Fruit fly (Drosophila melanogaster): ENCODE measurements around the gene Nprl2.

The Nprl2 gene

DNA sequence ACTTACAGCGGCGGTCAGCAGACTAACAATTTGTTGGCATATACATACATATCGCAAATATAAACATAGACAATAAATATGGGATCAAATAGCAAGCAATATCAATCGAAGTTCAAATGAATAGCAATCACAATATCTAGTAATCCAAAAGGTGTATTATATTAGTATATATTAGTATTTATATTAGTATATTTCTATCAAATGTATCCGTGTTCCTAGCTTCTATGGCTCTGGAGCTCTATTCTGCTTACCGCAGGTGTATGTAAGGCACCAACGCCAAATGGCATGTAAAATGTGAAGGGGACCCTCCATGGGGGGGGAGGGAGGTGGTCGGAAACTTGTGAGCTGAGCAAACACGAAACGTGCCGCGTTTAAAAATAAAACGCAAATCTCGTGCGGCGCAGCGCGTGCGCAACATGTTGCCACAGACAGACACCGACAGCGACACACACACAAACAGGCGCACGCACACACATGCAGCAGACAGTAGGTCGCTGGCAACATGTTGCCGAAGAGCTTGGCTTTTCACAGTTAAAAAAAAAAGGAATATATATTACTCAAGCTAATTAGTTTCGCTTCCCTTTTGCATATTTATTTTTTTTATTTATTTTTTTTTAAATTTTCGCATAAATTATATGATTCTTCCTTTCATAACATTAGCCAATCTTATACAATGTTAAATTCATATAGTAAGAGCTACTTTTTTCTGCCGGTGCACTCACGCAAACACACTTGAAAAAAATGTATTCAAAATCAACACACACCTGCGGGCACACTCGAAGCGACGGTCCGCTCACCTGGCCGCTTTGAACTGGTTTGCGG, 46.5 kb upstream of the Nprl2 start (continued):
- TF ChIP-seq CG14710 (tag; optimal IDR thresholded peaks at IDR 0.05) (peak; percentile 49), nau (GFP tag; optimal IDR thresholded peaks at IDR 0.05) (no peak), Lpt (GFP tag; optimal IDR thresholded peaks at IDR 0.05) (no peak), Pdp1 (GFP tag; optimal IDR thresholded peaks at IDR 0.05) (peak; percentile 25 to 30), hbn (GFP tag; IDR thresholded peaks at IDR 0.05; ENCODE audit: partially characterized antibody) (no peak), CG11695 (GFP tag; IDR thresholded peaks at IDR 0.05) (peak; percentile 74), ranshi (GFP tag; IDR thresholded peaks at IDR 0.05) (peak; percentile 84), crol (GFP tag; IDR thresholded peaks at IDR 0.05) (peak; percentile 83), D19B (GFP tag; optimal IDR thresholded peaks at IDR 0.05) (peak; percentile 14), MESR4 (GFP tag; optimal IDR thresholded peaks at IDR 0.05) (no peak), CG13296 (GFP tag; optimal IDR thresholded peaks at IDR 0.05) (peak; percentile 36), lmd (GFP tag; IDR thresholded peaks at IDR 0.05) (peak; percentile 73), YL-1 (GFP tag; optimal IDR thresholded peaks at IDR 0.05) (no peak), Ssrp (tag; optimal IDR thresholded peaks at IDR 0.05) (peak; percentile 63), CG12155 (GFP tag; optimal IDR thresholded peaks at IDR 0.05) (peak; percentile 28), btn (GFP tag; optimal IDR thresholded peaks at IDR 0.05) (no peak), CG3281 (GFP tag; optimal IDR thresholded peaks at IDR 0.05) (peak; percentile 66), tx (GFP tag; optimal IDR thresholded peaks at IDR 0.05) (no peak), HLH4C (GFP tag; IDR thresholded peaks at IDR 0.05; ENCODE audit: partially characterized antibody) (no peak), CkIIα-i1 (GFP tag; IDR thresholded peaks at IDR 0.05) (no peak), CG17361 (GFP tag; IDR thresholded peaks at IDR 0.05) (peak; percentile 72), pho (GFP tag; optimal IDR thresholded peaks at IDR 0.05) (no peak), caup (GFP tag; optimal IDR thresholded peaks at IDR 0.05; ENCODE audit: severe bottlenecking) (peak; percentile 44), Adf1 (GFP tag; IDR thresholded peaks at IDR 0.05) (no peak), CG16815 (GFP tag; optimal IDR thresholded peaks at IDR 0.05) (no peak), Eip74EF (GFP tag; optimal IDR thresholded peaks at IDR 0.05) (peak in 1 of 2 experiments; percentile 48), Nf-YB (GFP tag; optimal IDR thresholded peaks at IDR 0.05) (no peak), CG10147 (GFP tag; optimal IDR thresholded peaks at IDR 0.05) (peak; percentile 50), CG17912 (GFP tag; optimal IDR thresholded peaks at IDR 0.05) (no peak), yki (optimal IDR thresholded peaks at IDR 0.05) (no peak), HLH3B (GFP tag; IDR thresholded peaks at IDR 0.05) (peak; percentile 84), CG30020 (tag; optimal IDR thresholded peaks at IDR 0.05) (no peak), CG7556 (GFP tag; optimal IDR thresholded peaks at IDR 0.05) (peak; percentile 72), crc (GFP tag; optimal IDR thresholded peaks at IDR 0.05) (peak; percentile 2), CG10267 (tag; optimal IDR thresholded peaks at IDR 0.05) (peak; percentile 54), Stat92E (GFP tag; optimal IDR thresholded peaks at IDR 0.05) (no peak), nerfin-2 (GFP tag; IDR thresholded peaks at IDR 0.05; ENCODE audit: partially characterized antibody) (no peak), CG14965 (GFP tag; optimal IDR thresholded peaks at IDR 0.05; ENCODE audit: borderline replicate concordance) (no peak), nmo (GFP tag; optimal IDR thresholded peaks at IDR 0.05) (peak; percentile 72), chinmo (GFP tag; IDR thresholded peaks at IDR 0.05; ENCODE audit: partially characterized antibody) (peak; percentile 42; the same call in 1 of the 4 replicates), Lhr (GFP tag; optimal IDR thresholded peaks at IDR 0.05) (no peak), MBD-R2 (GFP tag; IDR thresholded peaks at IDR 0.05) (peak; percentile 27; the same call in 1 of the 2 replicates), CG4404 (GFP tag; IDR thresholded peaks at IDR 0.05) (peak; percentile 37), CG10209 (GFP tag; optimal IDR thresholded peaks at IDR 0.05) (peak; percentile 55), da (GFP tag; optimal IDR thresholded peaks at IDR 0.05) (no peak), vfl (GFP tag; optimal IDR thresholded peaks at IDR 0.05) (no peak), gcm2 (GFP tag; optimal IDR thresholded peaks at IDR 0.05) (no peak), pfk (GFP tag; optimal IDR thresholded peaks at IDR 0.05) (no peak)
